Worm (Caenorhabditis elegans): ENCODE data around the gene lab-2.

ce11 chrIII:7373802-7374435 is 44.5 kb upstream of the lab-2 start:
- no peak for TF ChIP-seq aly-2 (tag; optimal IDR thresholded peaks at IDR 0.05)
- TF ChIP-seq ama-1 (optimal IDR thresholded peaks at IDR 0.05): peak; percentile 93
- no peak for TF ChIP-seq nhr-28 (tag; optimal IDR thresholded peaks at IDR 0.05)
